Fruit fly (Drosophila melanogaster) whole organism, embryonic: ENCODE measurements around the gene Atat.
A peak's percentile ranks its signal among the peaks of the same experiment; 100 is the strongest.

Experiments
- Antp ChIP-seq: fragments of 200-800 bp; sonication (Bioruptor generic); optimal IDR thresholded peaks from 3 replicates; lab custom pipeline; 2016; ENCODE audit warnings: missing biosample characterization, missing genetic modification characterization
- Awh ChIP-seq: fragments of 200-800 bp; sonication (Bioruptor generic); IDR thresholded peaks from 2 replicates; pipeline ENCODE4, ENCODE4 v1.3.6; 2022; ENCODE audit warnings: missing biosample characterization, missing genetic modification characterization
- Blimp-1 ChIP-seq: fragments of 200-800 bp; sonication (Bioruptor generic); optimal IDR thresholded peaks from 3 replicates; lab custom pipeline; 2018; ENCODE audit warnings: missing biosample characterization, missing genetic modification characterization, mild to moderate bottlenecking, moderate library complexity, missing genetic modification reagents
- CG1233 ChIP-seq: fragments of 200-800 bp; sonication (Bioruptor generic); optimal IDR thresholded peaks from 4 replicates; lab custom pipeline; 2018; ENCODE audit warnings: missing biosample characterization, mild to moderate bottlenecking, missing genetic modification characterization
- CG12659 ChIP-seq: fragments of 200-800 bp; sonication (Bioruptor generic); optimal IDR thresholded peaks from 3 replicates; lab custom pipeline; 2017; ENCODE audit warnings: mild to moderate bottlenecking, missing biosample characterization, missing genetic modification reagents, missing genetic modification characterization
- CG13287 ChIP-seq: fragments of 200-800 bp; sonication (Bioruptor generic); IDR thresholded peaks from 2 replicates; pipeline ENCODE4 v1.3.6; 2022; ENCODE audit warnings: missing biosample characterization, missing genetic modification characterization; ENCODE audit not compliant: partially characterized antibody
- CG15269 ChIP-seq: fragments of 200-800 bp; sonication (Bioruptor generic); optimal IDR thresholded peaks from 2 replicates; lab custom pipeline; 2018; ENCODE audit warnings: missing biosample characterization, mild to moderate bottlenecking, missing genetic modification characterization, moderate library complexity
- CG18619 ChIP-seq: fragments of 200-800 bp; sonication (Bioruptor generic); optimal IDR thresholded peaks from 3 replicates; lab custom pipeline; 2017; ENCODE audit warnings: missing biosample characterization, mild to moderate bottlenecking, missing genetic modification characterization
- CG2116 ChIP-seq: fragments of 200-800 bp; sonication (Bioruptor generic); optimal IDR thresholded peaks from 3 replicates; lab custom pipeline; 2018; ENCODE audit warnings: missing biosample characterization, mild to moderate bottlenecking, missing genetic modification characterization
- CG2875 ChIP-seq: fragments of 200-800 bp; sonication (Bioruptor generic); optimal IDR thresholded peaks from 2 replicates; lab custom pipeline; 2017; ENCODE audit warnings: missing biosample characterization, mild to moderate bottlenecking, missing genetic modification characterization, missing genetic modification reagents
- CG30403 ChIP-seq: fragments of 200-800 bp; sonication (Bioruptor generic); optimal IDR thresholded peaks from 3 replicates; lab custom pipeline; 2016; ENCODE audit warnings: missing biosample characterization, missing genetic modification characterization
- CG31365 ChIP-seq: fragments of 200-800 bp; sonication (Bioruptor generic); optimal IDR thresholded peaks from 2 replicates; lab custom pipeline; 2018; ENCODE audit warnings: missing biosample characterization, mild to moderate bottlenecking, missing genetic modification characterization
- CG31388 ChIP-seq: fragments of 200-800 bp; sonication (Bioruptor generic); optimal IDR thresholded peaks from 2 replicates; lab custom pipeline; 2016; ENCODE audit warnings: missing biosample characterization, missing genetic modification characterization
- CG34422 ChIP-seq: fragments of 200-800 bp; sonication (Bioruptor generic); IDR thresholded peaks from 3 replicates; pipeline ENCODE4 v1.3.6; 2022; ENCODE audit warnings: missing biosample characterization, missing genetic modification characterization
- CG7357 ChIP-seq: fragments of 200-800 bp; sonication (Bioruptor generic); IDR thresholded peaks from 3 replicates; pipeline ENCODE4 v1.3.6; 2022; ENCODE audit warnings: missing biosample characterization, missing genetic modification characterization
- CG7963 ChIP-seq: fragments of 200-800 bp; sonication (Bioruptor generic); IDR thresholded peaks from 3 replicates; pipeline ENCODE4 v1.3.6; 2022; ENCODE audit warnings: missing biosample characterization, missing genetic modification characterization; ENCODE audit not compliant: partially characterized antibody
- CG9797 ChIP-seq: fragments of 200-800 bp; sonication (Bioruptor generic); optimal IDR thresholded peaks from 3 replicates; lab custom pipeline; 2018; ENCODE audit warnings: missing biosample characterization, mild to moderate bottlenecking, missing genetic modification characterization
- CTCF ChIP-seq: fragments of 200-800 bp; sonication (Bioruptor generic); optimal IDR thresholded peaks from 2 replicates; lab custom pipeline; 2017; ENCODE audit warnings: missing biosample characterization, mild to moderate bottlenecking, missing genetic modification characterization, moderate library complexity
- D ChIP-seq, 2 experiments: fragments of 200-800 bp in 1 of 2; fragments of >200 bp in 1 of 2; sonication (Bioruptor generic) in 1 of 2; optimal IDR thresholded peaks; 2 replicates in 1 of 2; 3 replicates in 1 of 2; lab custom pipeline; 2017; ENCODE audit warnings: mild to moderate bottlenecking in 1 of 2, missing biosample characterization in 1 of 2, missing genetic modification characterization in 1 of 2, missing genetic modification reagents in 1 of 2
- Dek ChIP-seq: fragments of 200-800 bp; sonication (Bioruptor generic); optimal IDR thresholded peaks from 3 replicates; lab custom pipeline; 2019; ENCODE audit warnings: missing biosample characterization, mild to moderate bottlenecking, missing genetic modification characterization, moderate library complexity
- Eip74EF ChIP-seq, 2 experiments: fragments of 200-800 bp in 1 of 2; fragments of >200 bp in 1 of 2; sonication (Bioruptor generic) in 1 of 2; optimal IDR thresholded peaks; 2 replicates each; lab custom pipeline; 2017 to 2019; ENCODE audit warnings: missing biosample characterization in 2 of 2, missing genetic modification characterization in 2 of 2, mild to moderate bottlenecking in 1 of 2, moderate library complexity in 1 of 2
- Ets97D ChIP-seq: fragments of 200-800 bp; sonication (Bioruptor generic); optimal IDR thresholded peaks from 3 replicates; lab custom pipeline; 2016; ENCODE audit warnings: missing biosample characterization, missing genetic modification characterization
- Fer3 ChIP-seq: fragments of 200-800 bp; sonication (Bioruptor generic); optimal IDR thresholded peaks from 2 replicates; lab custom pipeline; 2018; ENCODE audit warnings: missing biosample characterization, mild to moderate bottlenecking, missing genetic modification characterization, moderate library complexity
- GATAe ChIP-seq: fragments of 200-800 bp; sonication (Bioruptor generic); conservative IDR thresholded peaks from 2 replicates; pipeline ENCODE4 v1.3.6; 2022; ENCODE audit warnings: missing biosample characterization, missing genetic modification characterization
- H15 ChIP-seq: fragments of 200-800 bp; sonication (Bioruptor generic); IDR thresholded peaks from 3 replicates; pipeline ENCODE4 v1.3.6; 2022; ENCODE audit warnings: missing biosample characterization, missing genetic modification characterization
- HLH4C ChIP-seq: fragments of 200-800 bp; sonication (Bioruptor generic); IDR thresholded peaks from 3 replicates; pipeline ENCODE4 v1.3.6; 2022; ENCODE audit warnings: missing biosample characterization, missing genetic modification characterization; ENCODE audit not compliant: partially characterized antibody
- Hmr ChIP-seq: fragments of 200-800 bp; sonication (Bioruptor generic); optimal IDR thresholded peaks from 3 replicates; lab custom pipeline; 2017; ENCODE audit warnings: mild to moderate bottlenecking, missing biosample characterization, missing genetic modification reagents, missing genetic modification characterization
- Hr78 ChIP-seq, 2 experiments: fragments of 200-800 bp in 1 of 2; fragments of >200 bp in 1 of 2; sonication (Bioruptor generic) in 1 of 2; optimal IDR thresholded peaks; 2 replicates each; lab custom pipeline; 2017 to 2019; ENCODE audit warnings: missing biosample characterization in 2 of 2, missing genetic modification characterization in 2 of 2, mild to moderate bottlenecking in 1 of 2, moderate library complexity in 1 of 2
- Mad ChIP-seq: fragments of 200-800 bp; sonication (Bioruptor generic); optimal IDR thresholded peaks from 2 replicates; lab custom pipeline; 2016; ENCODE audit warnings: missing biosample characterization, missing genetic modification characterization
- NC2α ChIP-seq: fragments of 200-800 bp; sonication (Bioruptor generic); optimal IDR thresholded peaks from 2 replicates; lab custom pipeline; 2016; ENCODE audit warnings: missing biosample characterization, missing genetic modification characterization
- NK7.1 ChIP-seq: fragments of 200-800 bp; sonication (Bioruptor generic); optimal IDR thresholded peaks from 3 replicates; lab custom pipeline; 2016; ENCODE audit warnings: missing biosample characterization, missing genetic modification characterization
- Side ChIP-seq: fragments of 200-800 bp; sonication (Bioruptor generic); optimal IDR thresholded peaks from 2 replicates; lab custom pipeline; 2016; ENCODE audit warnings: missing biosample characterization, missing genetic modification characterization
- Ssrp ChIP-seq: fragments of 200-800 bp; sonication (Bioruptor generic); optimal IDR thresholded peaks from 2 replicates; lab custom pipeline; 2018; ENCODE audit warnings: missing biosample characterization, mild to moderate bottlenecking, missing genetic modification characterization, moderate library complexity
- abd-A ChIP-seq: fragments of 200-800 bp; sonication (Bioruptor generic); optimal IDR thresholded peaks from 3 replicates; lab custom pipeline; 2019; ENCODE audit warnings: missing biosample characterization, mild to moderate bottlenecking, missing genetic modification characterization, moderate library complexity
- ap ChIP-seq: fragments of 200-800 bp; sonication (Bioruptor generic); IDR thresholded peaks from 2 replicates; pipeline ENCODE4 v1.3.6; 2022; ENCODE audit warnings: missing biosample characterization, missing genetic modification characterization
- cad ChIP-seq: fragments of >200 bp; optimal IDR thresholded peaks from 2 replicates; lab custom pipeline; 2017; ENCODE audit warnings: missing biosample characterization, missing genetic modification characterization
- chm ChIP-seq: fragments of 200-800 bp; sonication (Bioruptor generic); IDR thresholded peaks from 2 replicates; pipeline ENCODE4 v1.3.6; 2022; ENCODE audit warnings: missing biosample characterization, missing genetic modification characterization
- cwo ChIP-seq: fragments of 200-800 bp; sonication (Bioruptor generic); optimal IDR thresholded peaks from 3 replicates; lab custom pipeline; 2017; ENCODE audit warnings: missing biosample characterization, missing genetic modification characterization, mild to moderate bottlenecking, moderate library complexity, missing genetic modification reagents
- dysf ChIP-seq: fragments of 200-800 bp; sonication (Bioruptor generic); IDR thresholded peaks from 3 replicates; pipeline ENCODE4 v1.3.6; 2022; ENCODE audit warnings: missing biosample characterization, missing genetic modification characterization
- esg ChIP-seq: fragments of 200-800 bp; sonication (Bioruptor generic); conservative IDR thresholded peaks from 2 replicates; pipeline ENCODE4 v1.3.6; 2022; ENCODE audit warnings: missing biosample characterization, missing genetic modification characterization
- exex ChIP-seq: fragments of 200-800 bp; sonication (Bioruptor generic); optimal IDR thresholded peaks from 4 replicates; lab custom pipeline; 2018; ENCODE audit warnings: missing biosample characterization, mild to moderate bottlenecking, missing genetic modification characterization, moderate library complexity
- hkb ChIP-seq, 2 experiments: fragments of 200-800 bp in 1 of 2; fragments of >200 bp in 1 of 2; sonication (Bioruptor generic) in 1 of 2; IDR thresholded peaks in 1 of 2; optimal IDR thresholded peaks in 1 of 2; 2 replicates each; pipeline versions ENCODE4 v1.3.6 to Lab custom; 2017 to 2022; ENCODE audit warnings: missing biosample characterization in 1 of 2, missing genetic modification characterization in 1 of 2
- lov ChIP-seq, 2 experiments: fragments of 200-800 bp in 1 of 2; fragments of >200 bp in 1 of 2; sonication (Bioruptor generic) in 1 of 2; IDR thresholded peaks in 1 of 2; optimal IDR thresholded peaks in 1 of 2; 2 replicates in 1 of 2; 3 replicates in 1 of 2; pipeline versions ENCODE4 v1.3.6 to Lab custom; 2017 to 2022; ENCODE audit warnings: missing biosample characterization in 1 of 2, missing genetic modification characterization in 1 of 2
- pnt ChIP-seq: fragments of 200-800 bp; sonication (Bioruptor generic); optimal IDR thresholded peaks from 3 replicates; lab custom pipeline; 2016; ENCODE audit warnings: missing biosample characterization, missing genetic modification characterization
- sens ChIP-seq: fragments of 200-800 bp; sonication (Bioruptor generic); peaks from one replicate; lab custom pipeline; 2016; ENCODE audit warnings: missing biosample characterization, missing genetic modification characterization
- tap ChIP-seq: fragments of 200-800 bp; optimal IDR thresholded peaks from 3 replicates; lab custom pipeline; 2019; ENCODE audit warnings: missing biosample characterization, mild to moderate bottlenecking, missing genetic modification characterization, moderate library complexity
- zfh1 ChIP-seq: fragments of 200-800 bp; sonication (Bioruptor generic); IDR thresholded peaks from 3 replicates; pipeline ENCODE4 v1.3.6; 2022; ENCODE audit warnings: missing biosample characterization, missing genetic modification characterization
- zfh2 ChIP-seq: fragments of 200-800 bp; sonication (Bioruptor generic); optimal IDR thresholded peaks from 2 replicates; lab custom pipeline; 2016; ENCODE audit warnings: missing biosample characterization, missing genetic modification characterization

Gene Atat

DNA sequence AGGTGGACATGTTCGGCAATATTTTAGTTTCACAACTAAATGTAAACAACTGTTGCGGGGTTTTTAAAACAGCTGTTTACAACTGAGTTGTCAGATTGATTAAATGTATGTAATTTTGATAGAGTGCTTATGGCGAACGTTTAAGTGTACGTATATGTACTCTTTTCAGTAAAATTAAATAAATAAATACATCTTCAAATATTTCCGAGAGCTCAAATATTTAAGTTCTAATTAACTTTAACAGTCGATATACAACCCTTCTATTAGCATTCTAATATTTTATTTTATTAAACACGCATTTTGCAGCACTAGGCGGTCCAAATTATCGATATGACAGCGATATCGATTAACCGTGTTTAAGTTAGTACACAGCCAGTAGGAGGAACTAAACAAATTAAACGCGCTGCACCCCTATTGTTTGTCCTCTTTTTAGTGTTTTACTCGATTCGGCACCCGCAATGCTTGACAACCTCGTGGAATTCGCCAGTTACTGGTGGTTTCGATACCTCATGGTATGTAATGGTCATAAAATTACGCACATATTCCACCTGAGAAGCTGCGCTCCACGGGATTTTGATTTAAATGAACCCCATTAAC, 25.1 kb upstream of the Atat start, which contains the start of the genes CG3448 and ghi (continued):
- TF ChIP-seq ap (no peak), CG31388 (GFP tag; lab: Kevin White, UChicago) (no peak), hkb (optimal IDR thresholded peaks at IDR 0.05; lab: Kevin White, UChicago) (no peak), hkb (GFP tag; IDR thresholded peaks at IDR 0.05; lab: Robert Waterston, UW) (peak; percentile 58), abd-A (peak; percentile 87), cwo (GFP tag; lab: Kevin White, UChicago) (peak; percentile 41), CG15269 (peak; percentile 28), sens (GFP tag; lab: Kevin White, UChicago) (peak; percentile 93), Hmr (peak; percentile 70), CG7357 (0 out of 3 replicates have a peak, but pooled peaks have one; percentile 28), CTCF (GFP tag; lab: Kevin White, UChicago) (peak; percentile 35), dysf (peak; percentile 65; the same call in 2 of the 3 replicates), CG30403 (GFP tag; lab: Kevin White, UChicago) (peak; percentile 76), Eip74EF (GFP tag; optimal IDR thresholded peaks at IDR 0.05; lab: Kevin White, UChicago) (peak; percentile 1 to 54), H15 (GFP tag; lab: Robert Waterston, UW) (peak; percentile 55; the same call in 1 of the 3 replicates), Blimp-1 (GFP tag; lab: Kevin White, UChicago) (peak; percentile 65), zfh1 (GFP tag; lab: Robert Waterston, UW) (peak; percentile 67), CG31365 (no peak), CG34422 (GFP tag; lab: Robert Waterston, UW) (peak; percentile 58; the same call in 1 of the 3 replicates), zfh2 (GFP tag; lab: Kevin White, UChicago) (peak; percentile 67), CG1233 (GFP tag; lab: Kevin White, UChicago) (peak; percentile 69), pnt (peak; percentile 29), CG2116 (GFP tag; lab: Kevin White, UChicago) (peak; percentile 94), Mad (GFP tag; lab: Kevin White, UChicago) (peak; percentile 37), Dek (peak; percentile 18), Awh (GFP tag; lab: Robert Waterston, UW) (peak; percentile 72), CG9797 (peak; percentile 14), CG12659 (GFP tag; lab: Kevin White, UChicago) (peak; percentile 70), Hr78 (GFP tag; optimal IDR thresholded peaks at IDR 0.05; lab: Kevin White, UChicago) (no peak), NC2α (GFP tag; lab: Kevin White, UChicago) (no peak), exex (tag; lab: Kevin White, UChicago) (peak; percentile 56), cad (GFP tag; lab: Kevin White, UChicago) (peak; percentile 31), CG7963 (GFP tag; lab: Robert Waterston, UW) (peak; percentile 69), esg (no peak), tap (peak; percentile 45), Fer3 (tag; lab: Kevin White, UChicago) (peak; percentile 68), HLH4C (GFP tag; lab: Robert Waterston, UW) (peak; percentile 84), Antp (GFP tag; lab: Kevin White, UChicago) (no peak), CG13287 (GFP tag; lab: Robert Waterston, UW) (peak; percentile 83), lov (optimal IDR thresholded peaks at IDR 0.05; lab: Kevin White, UChicago) (no peak), lov (GFP tag; IDR thresholded peaks at IDR 0.05; lab: Robert Waterston, UW) (no peak), Ets97D (GFP tag; lab: Kevin White, UChicago) (peak; percentile 63), Ssrp (tag; lab: Kevin White, UChicago) (no peak), GATAe (GFP tag; lab: Robert Waterston, UW) (no peak), NK7.1 (GFP tag; lab: Kevin White, UChicago) (no peak), CG2875 (GFP tag; lab: Kevin White, UChicago) (no peak), Side (GFP tag; lab: Kevin White, UChicago) (peak; percentile 26), CG18619 (GFP tag; lab: Kevin White, UChicago) (peak; percentile 1), chm (GFP tag; lab: Robert Waterston, UW) (0 out of 2 replicates have a peak, but pooled peaks have one; percentile 30), D (optimal IDR thresholded peaks at IDR 0.05; lab: Kevin White, UChicago) (no peak), D (GFP tag; optimal IDR thresholded peaks at IDR 0.05; lab: Kevin White, UChicago) (peak; percentile 37)
